Fruit fly (Drosophila melanogaster) whole organism, larva: ENCODE measurements around the gene Nxf3.

Experiments
- noc ChIP-seq: fragments of 200-800 bp; sonication (Bioruptor generic); optimal IDR thresholded peaks from 3 replicates; lab custom pipeline; 2019; ENCODE audit warnings: missing biosample characterization, mild to moderate bottlenecking, missing genetic modification characterization, moderate library complexity

The Nxf3 gene

dm6 chr3L:13938470-13939150, 26.4 kb upstream of the Nxf3 start:
- peak; percentile 92 for TF ChIP-seq noc (tag; lab: Kevin White, UChicago)

- TF ChIP-seq noc (tag; lab: Kevin White, UChicago), result no peak
Measured at dm6 chr3L:13939151-13939499, 25.9 kb upstream of the Nxf3 start, which contains the start of gene CG32137. Gene CG32137, plus strand, starts transcription at chr3L:13939250.

dm6 chr3L:13946003-13946402, 19.0 kb upstream of the Nxf3 start:
- no peak for TF ChIP-seq noc (tag; lab: Kevin White, UChicago)

dm6 chr3L:13949440-13950066, 15.4 kb upstream of the Nxf3 start:
- TF ChIP-seq noc (tag; lab: Kevin White, UChicago), result no peak

- no peak for TF ChIP-seq noc (tag; lab: Kevin White, UChicago)
Measured at dm6 chr3L:13951564-13951963, 13.4 kb upstream of the Nxf3 start.

- no peak for TF ChIP-seq noc (tag; lab: Kevin White, UChicago)
Measured at dm6 chr3L:13952484-13953048, 12.4 kb upstream of the Nxf3 start.

- no peak for TF ChIP-seq noc (tag; lab: Kevin White, UChicago)
Measured at dm6 chr3L:13956667-13957066, 8.3 kb upstream of the Nxf3 start.

- TF ChIP-seq noc (tag; lab: Kevin White, UChicago), result peak; percentile 54
Measured at dm6 chr3L:13957212-13957668, 7.8 kb upstream of the Nxf3 start.

dm6 chr3L:13957789-13958188, 7.2 kb upstream of the Nxf3 start:
- TF ChIP-seq noc (tag; lab: Kevin White, UChicago), result no peak

dm6 chr3L:13965502-13965843, 470 bp downstream of the Nxf3 start:
- no peak for TF ChIP-seq noc (tag; lab: Kevin White, UChicago)

- no peak for TF ChIP-seq noc (tag; lab: Kevin White, UChicago)
Measured at dm6 chr3L:13973377-13974111, 8.5 kb downstream of the Nxf3 start, which contains the start of the genes CG13738 and Hsc70-1. Gene CG13738, minus strand, starts transcription at chr3L:13973477. Gene Hsc70-1, plus strand, starts transcription at chr3L:13974061.

- TF ChIP-seq noc (tag; lab: Kevin White, UChicago), result no peak
Measured at dm6 chr3L:13982516-13982915, 17.5 kb downstream of the Nxf3 start.

- no peak for TF ChIP-seq noc (tag; lab: Kevin White, UChicago)
Measured at dm6 chr3L:13986330-13986729, 21.3 kb downstream of the Nxf3 start, which contains the start of gene CG17362. Gene CG17362, plus strand, starts transcription at chr3L:13986620.

- no peak for TF ChIP-seq noc (tag; lab: Kevin White, UChicago)
Measured at dm6 chr3L:13987578-13987977, 22.6 kb downstream of the Nxf3 start, which contains the start of gene CG9040. Gene CG9040, plus strand, starts transcription at chr3L:13987878.

- TF ChIP-seq noc (tag; lab: Kevin White, UChicago), result no peak
Measured at dm6 chr3L:13991314-13991713, 26.3 kb downstream of the Nxf3 start.

dm6 chr3L:13993233-13993741, 28.3 kb downstream of the Nxf3 start, which contains the start of gene CG17364:
Gene CG17364, minus strand, starts transcription at chr3L:13993400.
- no peak for TF ChIP-seq noc (tag; lab: Kevin White, UChicago)
